Worm (Caenorhabditis elegans) whole organism, mixed stage, embryonic: ENCODE results near the gene W03D2.9.

Source experiments
- hlh-1 ChIP-seq: fragments of 150-350 bp; optimal IDR thresholded peaks from 2 replicates; lab custom pipeline; 2014; ENCODE audit warnings: missing biosample characterization, missing genetic modification reagents, missing genetic modification characterization
- lsy-2 ChIP-seq: fragments of 150-350 bp; optimal IDR thresholded peaks from 2 replicates; lab custom pipeline; 2014; ENCODE audit warnings: missing biosample characterization, missing genetic modification characterization
- sptf-1 ChIP-seq: sonication (generic microtip); optimal IDR thresholded peaks from 2 replicates; lab custom pipeline; 2017; ENCODE audit warnings: mild to moderate bottlenecking, missing genetic modification characterization, moderate library complexity, missing compliant biosample characterization

DNA sequence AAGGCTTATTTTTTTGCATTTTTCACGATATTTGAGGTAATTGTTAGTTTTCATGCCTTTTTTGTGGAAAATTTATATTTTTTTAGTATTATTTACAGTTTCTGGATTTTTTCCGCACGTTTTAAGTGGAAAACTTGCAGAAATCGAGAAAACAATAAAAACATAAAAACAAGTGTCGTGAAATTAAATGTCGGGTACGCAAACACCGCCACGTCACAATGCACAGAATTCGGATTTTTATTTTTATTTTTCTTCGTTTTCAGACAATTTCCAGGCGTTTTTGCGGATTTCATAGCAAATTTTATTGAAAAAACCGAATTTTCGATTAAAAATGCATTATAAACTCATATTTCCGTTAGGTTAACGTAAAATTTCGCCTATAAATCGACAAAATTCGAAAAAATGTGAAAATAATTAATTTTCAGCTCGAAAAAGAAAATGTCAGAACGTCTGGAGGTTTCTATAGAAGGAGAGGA lies 11.3 kb upstream of the W03D2.9 start, which contains the start of gene C35B1.2:
- no peak for TF ChIP-seq sptf-1 (tag; lab: Kevin White, UChicago)
- peak; percentile 9 for TF ChIP-seq lsy-2 (tag; lab: Kevin White, UChicago)
- TF ChIP-seq hlh-1 (tag; lab: Kevin White, UChicago), result no peak
